Fruit fly (Drosophila melanogaster): ENCODE measurements around the gene slo.

slo gene

dm6 chr3R:24667538-24668207, 5.4 kb downstream of the slo start:
- TF ChIP-seq CoRest (tag; optimal IDR thresholded peaks at IDR 0.05) (peak; percentile 24), CG15269 (tag; optimal IDR thresholded peaks at IDR 0.05) (peak; percentile 12), cas (GFP tag; IDR thresholded peaks at IDR 0.05) (no peak), HLH54F (GFP tag; optimal IDR thresholded peaks at IDR 0.05) (no peak), lola (GFP tag; optimal IDR thresholded peaks at IDR 0.05) (no peak), Xrp1 (GFP tag; IDR thresholded peaks at IDR 0.05) (no peak), Ets65A (GFP tag) (peak; percentile 89), CG9727 (GFP tag; optimal IDR thresholded peaks at IDR 0.05) (no peak), CG9932 (GFP tag; IDR thresholded peaks at IDR 0.05) (peak; percentile 41), HLH3B (GFP tag; IDR thresholded peaks at IDR 0.05) (no peak), CG15514 (GFP tag; optimal IDR thresholded peaks at IDR 0.05) (no peak), CG13424 (tag; optimal IDR thresholded peaks at IDR 0.05) (peak; percentile 16), sisA (GFP tag; IDR thresholded peaks at IDR 0.05) (no peak), Meics (GFP tag; optimal IDR thresholded peaks at IDR 0.05) (peak; percentile 60), Oaz (GFP tag; IDR thresholded peaks at IDR 0.05) (no peak), dysf (GFP tag; IDR thresholded peaks at IDR 0.05) (peak; percentile 30; the same call in 1 of the 3 replicates), CG33213 (GFP tag; optimal IDR thresholded peaks at IDR 0.05) (no peak), CG7839 (tag; optimal IDR thresholded peaks at IDR 0.05) (peak; percentile 32), Trl (optimal IDR thresholded peaks at IDR 0.05) (peak; percentile 31 to 57), Trl (GFP tag; optimal IDR thresholded peaks at IDR 0.05) (no peak), en (GFP tag; optimal IDR thresholded peaks at IDR 0.05) (no peak), CG10267 (tag; optimal IDR thresholded peaks at IDR 0.05) (no peak), salm (tag; optimal IDR thresholded peaks at IDR 0.05) (no peak), CG11504 (tag; optimal IDR thresholded peaks at IDR 0.05) (peak; percentile 8), nmo (GFP tag; optimal IDR thresholded peaks at IDR 0.05) (peak; percentile 24), pum (GFP tag; optimal IDR thresholded peaks at IDR 0.05) (no peak), sug (tag; optimal IDR thresholded peaks at IDR 0.05) (peak; percentile 14), CG32532 (GFP tag; IDR thresholded peaks at IDR 0.05) (peak; percentile 32; the same call in 1 of the 2 replicates), row (GFP tag; IDR thresholded peaks at IDR 0.05) (0 out of 3 replicates have a peak, but pooled peaks have one; percentile 13), CG34224 (GFP tag; IDR thresholded peaks at IDR 0.05; ENCODE audit: partially characterized antibody) (peak; percentile 14; the same call in 1 of the 3 replicates), Nf-YC (tag; optimal IDR thresholded peaks at IDR 0.05) (peak; percentile 35), lab (GFP tag; optimal IDR thresholded peaks at IDR 0.05) (no peak), Atf3 (GFP tag; optimal IDR thresholded peaks at IDR 0.05) (no peak), Dip3 (GFP tag; optimal IDR thresholded peaks at IDR 0.05) (no peak), ap (GFP tag; IDR thresholded peaks at IDR 0.05) (no peak), CG18764 (GFP tag; optimal IDR thresholded peaks at IDR 0.05) (no peak), gem (tag; optimal IDR thresholded peaks at IDR 0.05) (peak; percentile 20), CG10543 (GFP tag; optimal IDR thresholded peaks at IDR 0.05) (peak; percentile 10), Rfx (GFP tag; IDR thresholded peaks at IDR 0.05) (peak; percentile 38; the same call in 1 of the 2 replicates), CG10209 (GFP tag; optimal IDR thresholded peaks at IDR 0.05) (no peak), gsb-n (tag; optimal IDR thresholded peaks at IDR 0.05) (no peak), Dbx (GFP tag; IDR thresholded peaks at IDR 0.05) (no peak), CG18619 (GFP tag; optimal IDR thresholded peaks at IDR 0.05) (no peak), D19A (tag; optimal IDR thresholded peaks at IDR 0.05) (peak; percentile 22), CG12299 (tag; optimal IDR thresholded peaks at IDR 0.05) (no peak), bab2 (GFP tag; optimal IDR thresholded peaks at IDR 0.05) (no peak), eve (GFP tag; optimal IDR thresholded peaks at IDR 0.05) (no peak), dpn (GFP tag; optimal IDR thresholded peaks at IDR 0.05) (peak in 1 of 2 experiments; percentile 17), chinmo (GFP tag; IDR thresholded peaks at IDR 0.05; ENCODE audit: partially characterized antibody) (0 out of 4 replicates have a peak, but pooled peaks have one; percentile 29), ab (GFP tag; optimal IDR thresholded peaks at IDR 0.05) (no peak)
